Worm (Caenorhabditis elegans): ENCODE data around the gene adal-1.

DNA sequence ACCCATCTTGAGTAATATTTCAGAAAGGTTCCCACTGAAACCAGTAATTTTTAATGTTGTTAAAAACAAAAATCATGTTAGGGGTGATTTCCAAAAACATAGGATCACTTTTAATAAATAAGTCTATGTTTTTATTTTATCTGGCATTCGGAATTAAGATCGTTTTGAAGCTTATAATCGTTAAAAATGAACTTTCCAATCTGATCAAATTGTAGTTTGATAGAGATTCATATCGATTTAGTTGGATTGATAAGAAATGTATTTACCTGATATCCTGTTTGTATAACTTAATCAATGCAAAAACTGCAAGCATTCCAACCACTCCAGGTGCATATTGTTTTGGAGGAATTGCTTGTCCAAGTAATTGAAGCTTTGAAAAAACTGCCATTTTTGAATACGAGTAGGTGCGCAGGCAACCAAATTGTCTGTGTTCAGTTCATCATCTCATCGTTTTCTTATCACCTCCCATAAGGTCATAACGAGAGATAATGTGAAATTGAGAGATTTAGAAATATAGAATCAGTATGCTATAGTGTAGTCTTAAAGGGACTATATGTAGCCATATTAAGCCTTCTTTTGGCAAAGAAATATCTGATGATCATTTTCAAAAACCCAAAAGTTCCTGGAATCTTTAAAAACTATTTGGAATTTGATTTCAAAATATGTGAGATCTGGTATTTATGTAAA, 6.0 kb downstream of the adal-1 start, which contains the start of gene pmp-2:
- no peak for TF ChIP-seq lsy-2 (tag; optimal IDR thresholded peaks at IDR 0.05)
- TF ChIP-seq elt-3 (tag; optimal IDR thresholded peaks at IDR 0.05), result no peak
- TF ChIP-seq ces-1 (GFP tag; optimal IDR thresholded peaks at IDR 0.05), result no peak
- no peak for TF ChIP-seq unc-62 (GFP tag; optimal IDR thresholded peaks at IDR 0.05)
- no peak for TF ChIP-seq nhr-12 (tag; optimal IDR thresholded peaks at IDR 0.05)
- no peak for TF ChIP-seq elt-1 (tag; optimal IDR thresholded peaks at IDR 0.05; ENCODE audit: borderline replicate concordance, insufficient read depth)
- TF ChIP-seq nhr-76 (tag; optimal IDR thresholded peaks at IDR 0.05), result no peak
- no peak for TF ChIP-seq ham-2 (GFP tag; optimal IDR thresholded peaks at IDR 0.05)
- TF ChIP-seq snpc-4 (tag; optimal IDR thresholded peaks at IDR 0.05), result no peak
- TF ChIP-seq sptf-1 (tag; optimal IDR thresholded peaks at IDR 0.05), result no peak
- no peak for TF ChIP-seq sem-2 (GFP tag; optimal IDR thresholded peaks at IDR 0.05)
- no peak for TF ChIP-seq blmp-1 (tag; optimal IDR thresholded peaks at IDR 0.05)
- TF ChIP-seq ztf-11 (tag; optimal IDR thresholded peaks at IDR 0.05), result no peak
- no peak for TF ChIP-seq ceh-83 (GFP tag; optimal IDR thresholded peaks at IDR 0.05)

Data from whole organism, mixed stage, embryonic.